Fruit fly (Drosophila melanogaster) whole organism, embryonic: ENCODE data around the gene Atg18b.

Experiments used
- ATbp ChIP-seq: fragments of 200-800 bp; sonication (Bioruptor generic); optimal IDR thresholded peaks from 2 replicates; lab custom pipeline; 2017; ENCODE audit warnings: missing biosample characterization, mild to moderate bottlenecking, missing genetic modification characterization, missing genetic modification reagents
- B-H2 ChIP-seq: fragments of 200-800 bp; sonication (Bioruptor generic); optimal IDR thresholded peaks from 2 replicates; lab custom pipeline; 2018; ENCODE audit warnings: missing biosample characterization, mild to moderate bottlenecking, missing genetic modification characterization
- Bdp1 ChIP-seq: fragments of 200-800 bp; sonication (Bioruptor generic); optimal IDR thresholded peaks from 3 replicates; lab custom pipeline; 2016; ENCODE audit warnings: missing biosample characterization, missing genetic modification characterization
- Blimp-1 ChIP-seq: fragments of 200-800 bp; sonication (Bioruptor generic); optimal IDR thresholded peaks from 3 replicates; lab custom pipeline; 2018; ENCODE audit warnings: missing biosample characterization, missing genetic modification characterization, mild to moderate bottlenecking, moderate library complexity, missing genetic modification reagents
- CG10431 ChIP-seq: fragments of 200-800 bp; sonication (Bioruptor generic); optimal IDR thresholded peaks from 3 replicates; lab custom pipeline; 2018; ENCODE audit warnings: missing biosample characterization, mild to moderate bottlenecking, missing genetic modification characterization
- CG12071 ChIP-seq: fragments of 200-800 bp; sonication (Bioruptor generic); optimal IDR thresholded peaks from 3 replicates; lab custom pipeline; 2018; ENCODE audit warnings: missing biosample characterization, mild to moderate bottlenecking, missing genetic modification characterization
- CG13287 ChIP-seq: fragments of 200-800 bp; sonication (Bioruptor generic); IDR thresholded peaks from 2 replicates; pipeline ENCODE4 v1.3.6; 2022; ENCODE audit warnings: missing biosample characterization, missing genetic modification characterization; ENCODE audit not compliant: partially characterized antibody
- CG15696 ChIP-seq: fragments of 200-800 bp; sonication (Bioruptor generic); optimal IDR thresholded peaks from 2 replicates; lab custom pipeline; 2019; ENCODE audit warnings: missing biosample characterization, mild to moderate bottlenecking, missing genetic modification characterization, moderate library complexity
- CG16863 ChIP-seq: fragments of 200-800 bp; sonication (Bioruptor generic); optimal IDR thresholded peaks from 3 replicates; lab custom pipeline; 2016; ENCODE audit warnings: missing biosample characterization, missing genetic modification characterization
- CG18599 ChIP-seq: fragments of 200-800 bp; sonication (Bioruptor generic); optimal IDR thresholded peaks from 3 replicates; lab custom pipeline; 2017; ENCODE audit warnings: missing biosample characterization, missing genetic modification characterization, mild to moderate bottlenecking, moderate library complexity, missing genetic modification reagents
- CG31365 ChIP-seq: fragments of 200-800 bp; sonication (Bioruptor generic); optimal IDR thresholded peaks from 2 replicates; lab custom pipeline; 2018; ENCODE audit warnings: missing biosample characterization, mild to moderate bottlenecking, missing genetic modification characterization
- CG3163 ChIP-seq: fragments of 200-800 bp; sonication (Bioruptor generic); optimal IDR thresholded peaks from 3 replicates; lab custom pipeline; 2016; ENCODE audit warnings: missing biosample characterization, missing genetic modification characterization
- CG4282 ChIP-seq: fragments of 200-800 bp; sonication (Bioruptor generic); optimal IDR thresholded peaks from 2 replicates; lab custom pipeline; 2016; ENCODE audit warnings: missing biosample characterization, missing genetic modification characterization
- CG4404 ChIP-seq: fragments of 200-800 bp; sonication (Bioruptor generic); IDR thresholded peaks from 2 replicates; pipeline ENCODE4 v1.3.6; 2022; ENCODE audit warnings: missing biosample characterization, missing genetic modification characterization
- CG6272 ChIP-seq: fragments of 200-800 bp; sonication (Bioruptor generic); IDR thresholded peaks from 2 replicates; pipeline ENCODE4 v1.3.6; 2022; ENCODE audit warnings: missing biosample characterization, missing genetic modification characterization
- CG7271 ChIP-seq: fragments of 200-800 bp; sonication (Bioruptor generic); optimal IDR thresholded peaks from 2 replicates; lab custom pipeline; 2018; ENCODE audit warnings: missing biosample characterization, mild to moderate bottlenecking, missing genetic modification characterization, moderate library complexity
- CTCF ChIP-seq: fragments of 200-800 bp; sonication (Bioruptor generic); optimal IDR thresholded peaks from 2 replicates; lab custom pipeline; 2017; ENCODE audit warnings: missing biosample characterization, mild to moderate bottlenecking, missing genetic modification characterization, moderate library complexity
- D ChIP-seq, 2 experiments: fragments of 200-800 bp in 1 of 2; fragments of >200 bp in 1 of 2; sonication (Bioruptor generic) in 1 of 2; optimal IDR thresholded peaks; 2 replicates in 1 of 2; 3 replicates in 1 of 2; lab custom pipeline; 2017; ENCODE audit warnings: mild to moderate bottlenecking in 1 of 2, missing biosample characterization in 1 of 2, missing genetic modification characterization in 1 of 2, missing genetic modification reagents in 1 of 2
- D19A ChIP-seq: fragments of 200-800 bp; optimal IDR thresholded peaks from 3 replicates; lab custom pipeline; 2019; ENCODE audit warnings: missing biosample characterization, mild to moderate bottlenecking, missing genetic modification characterization, moderate library complexity
- HmgZ ChIP-seq: fragments of 200-800 bp; sonication (Bioruptor generic); optimal IDR thresholded peaks from 2 replicates; lab custom pipeline; 2018; ENCODE audit warnings: missing biosample characterization, mild to moderate bottlenecking, missing genetic modification characterization
- Hmx ChIP-seq: fragments of 200-800 bp; sonication (Bioruptor generic); optimal IDR thresholded peaks from 2 replicates; lab custom pipeline; 2016; ENCODE audit warnings: missing biosample characterization, missing genetic modification characterization
- Hr3 ChIP-seq: fragments of 200-800 bp; sonication (Bioruptor generic); optimal IDR thresholded peaks from 3 replicates; lab custom pipeline; 2016; ENCODE audit warnings: missing biosample characterization, missing genetic modification characterization
- Hr78 ChIP-seq, 2 experiments: fragments of 200-800 bp in 1 of 2; fragments of >200 bp in 1 of 2; sonication (Bioruptor generic) in 1 of 2; optimal IDR thresholded peaks; 2 replicates each; lab custom pipeline; 2017 to 2019; ENCODE audit warnings: missing biosample characterization in 2 of 2, missing genetic modification characterization in 2 of 2, mild to moderate bottlenecking in 1 of 2, moderate library complexity in 1 of 2
- Mad ChIP-seq: fragments of 200-800 bp; sonication (Bioruptor generic); optimal IDR thresholded peaks from 2 replicates; lab custom pipeline; 2016; ENCODE audit warnings: missing biosample characterization, missing genetic modification characterization
- Nf-YB ChIP-seq: fragments of 200-800 bp; sonication (Bioruptor generic); optimal IDR thresholded peaks from 3 replicates; lab custom pipeline; 2019; ENCODE audit warnings: missing biosample characterization, mild to moderate bottlenecking, missing genetic modification characterization, moderate library complexity
- Oaz ChIP-seq: fragments of 200-800 bp; sonication (Bioruptor generic); IDR thresholded peaks from 2 replicates; pipeline ENCODE4 v1.3.6; 2022; ENCODE audit warnings: missing biosample characterization, missing genetic modification characterization
- Opbp ChIP-seq: fragments of 200-800 bp; sonication (Bioruptor generic); IDR thresholded peaks from 3 replicates; pipeline ENCODE4 v1.3.6; 2022; ENCODE audit warnings: missing biosample characterization, missing genetic modification characterization; ENCODE audit not compliant: partially characterized antibody
- Poxn ChIP-seq: fragments of 200-800 bp; sonication (Bioruptor generic); IDR thresholded peaks from 2 replicates; pipeline ENCODE4 v1.3.6; 2022; ENCODE audit warnings: missing biosample characterization, missing genetic modification characterization
- Vsx1 ChIP-seq: fragments of 200-800 bp; sonication (Bioruptor generic); optimal IDR thresholded peaks from 2 replicates; lab custom pipeline; 2017; ENCODE audit warnings: missing biosample characterization, mild to moderate bottlenecking, missing genetic modification characterization, missing genetic modification reagents
- abd-A ChIP-seq: fragments of 200-800 bp; sonication (Bioruptor generic); optimal IDR thresholded peaks from 3 replicates; lab custom pipeline; 2019; ENCODE audit warnings: missing biosample characterization, mild to moderate bottlenecking, missing genetic modification characterization, moderate library complexity
- bbx ChIP-seq: fragments of 200-800 bp; sonication (Bioruptor generic); IDR thresholded peaks from 2 replicates; pipeline ENCODE4 v1.3.6; 2022; ENCODE audit warnings: missing biosample characterization, missing genetic modification characterization; ENCODE audit not compliant: partially characterized antibody
- cato ChIP-seq: fragments of 200-800 bp; sonication (Bioruptor generic); optimal IDR thresholded peaks from 2 replicates; lab custom pipeline; 2016; ENCODE audit warnings: missing biosample characterization, missing genetic modification characterization, borderline replicate concordance
- chif ChIP-seq, 2 experiments: fragments of 200-800 bp; sonication (Bioruptor generic); optimal IDR thresholded peaks; 3 replicates each; lab custom pipeline; 2016; ENCODE audit warnings: missing biosample characterization in 2 of 2, missing genetic modification characterization in 2 of 2
- dan ChIP-seq: fragments of 200-800 bp; sonication (Bioruptor generic); IDR thresholded peaks from 2 replicates; pipeline ENCODE4 v1.3.6; 2022; ENCODE audit warnings: missing biosample characterization, missing genetic modification characterization
- emc ChIP-seq: fragments of 200-800 bp; sonication (Bioruptor generic); optimal IDR thresholded peaks from 2 replicates; lab custom pipeline; 2016; ENCODE audit warnings: missing biosample characterization, missing genetic modification characterization
- gt ChIP-seq: fragments of 200-800 bp; sonication (Bioruptor generic); IDR thresholded peaks from 2 replicates; pipeline ENCODE4 v1.3.6; 2022; ENCODE audit warnings: missing biosample characterization, missing genetic modification characterization
- hbn ChIP-seq: fragments of 200-800 bp; sonication (Bioruptor generic); IDR thresholded peaks from 2 replicates; pipeline ENCODE4 v1.3.6; 2022; ENCODE audit warnings: missing biosample characterization, missing genetic modification characterization; ENCODE audit not compliant: partially characterized antibody
- insv ChIP-seq, 2 experiments: fragments of 200-800 bp; sonication (Bioruptor generic); optimal IDR thresholded peaks; 3 replicates each; lab custom pipeline; 2016 to 2018; ENCODE audit warnings: missing biosample characterization in 2 of 2, missing genetic modification characterization in 2 of 2
- kay ChIP-seq: fragments of 200-800 bp; sonication (Bioruptor generic); optimal IDR thresholded peaks from 2 replicates; lab custom pipeline; 2016; ENCODE audit warnings: missing biosample characterization, missing genetic modification characterization
- klu ChIP-seq: fragments of 200-800 bp; sonication (Bioruptor generic); IDR thresholded peaks from 2 replicates; pipeline ENCODE4 v1.3.6; 2022; ENCODE audit warnings: missing biosample characterization, missing genetic modification characterization
- onecut ChIP-seq: fragments of 200-800 bp; sonication (Bioruptor generic); IDR thresholded peaks from 2 replicates; pipeline ENCODE4 v1.3.6; 2022; ENCODE audit warnings: missing biosample characterization, missing genetic modification characterization
- otp ChIP-seq: fragments of 200-800 bp; sonication (Bioruptor generic); IDR thresholded peaks from 3 replicates; pipeline ENCODE4, ENCODE4 v1.3.6; 2022; ENCODE audit warnings: missing biosample characterization, missing genetic modification characterization
- pros ChIP-seq: fragments of 200-800 bp; sonication (Bioruptor generic); optimal IDR thresholded peaks from 3 replicates; lab custom pipeline; 2019; ENCODE audit warnings: missing biosample characterization, mild to moderate bottlenecking, missing genetic modification characterization, moderate library complexity
- row ChIP-seq: fragments of 200-800 bp; sonication (Bioruptor generic); IDR thresholded peaks from 3 replicates; pipeline ENCODE4 v1.3.6; 2022; ENCODE audit warnings: missing biosample characterization, missing genetic modification characterization
- sima ChIP-seq: fragments of 200-800 bp; sonication (Bioruptor generic); optimal IDR thresholded peaks from 2 replicates; lab custom pipeline; 2016; ENCODE audit warnings: missing biosample characterization, missing genetic modification characterization
- slou ChIP-seq: fragments of 200-800 bp; sonication (Bioruptor generic); optimal IDR thresholded peaks from 3 replicates; lab custom pipeline; 2016; ENCODE audit warnings: missing biosample characterization, missing genetic modification characterization
- tap ChIP-seq: fragments of 200-800 bp; optimal IDR thresholded peaks from 3 replicates; lab custom pipeline; 2019; ENCODE audit warnings: missing biosample characterization, mild to moderate bottlenecking, missing genetic modification characterization, moderate library complexity
- trem ChIP-seq: fragments of 200-800 bp; optimal IDR thresholded peaks from 3 replicates; lab custom pipeline; 2019; ENCODE audit warnings: missing biosample characterization, mild to moderate bottlenecking, missing genetic modification characterization, moderate library complexity
- twi ChIP-seq: fragments of 200-800 bp; optimal IDR thresholded peaks from 2 replicates; lab custom pipeline; 2019; ENCODE audit warnings: missing biosample characterization, mild to moderate bottlenecking, missing genetic modification characterization, moderate library complexity
- zf30C ChIP-seq: fragments of 200-800 bp; sonication (Bioruptor generic); optimal IDR thresholded peaks from 3 replicates; lab custom pipeline; 2018; ENCODE audit warnings: missing biosample characterization, mild to moderate bottlenecking, missing genetic modification characterization

The Atg18b gene

DNA sequence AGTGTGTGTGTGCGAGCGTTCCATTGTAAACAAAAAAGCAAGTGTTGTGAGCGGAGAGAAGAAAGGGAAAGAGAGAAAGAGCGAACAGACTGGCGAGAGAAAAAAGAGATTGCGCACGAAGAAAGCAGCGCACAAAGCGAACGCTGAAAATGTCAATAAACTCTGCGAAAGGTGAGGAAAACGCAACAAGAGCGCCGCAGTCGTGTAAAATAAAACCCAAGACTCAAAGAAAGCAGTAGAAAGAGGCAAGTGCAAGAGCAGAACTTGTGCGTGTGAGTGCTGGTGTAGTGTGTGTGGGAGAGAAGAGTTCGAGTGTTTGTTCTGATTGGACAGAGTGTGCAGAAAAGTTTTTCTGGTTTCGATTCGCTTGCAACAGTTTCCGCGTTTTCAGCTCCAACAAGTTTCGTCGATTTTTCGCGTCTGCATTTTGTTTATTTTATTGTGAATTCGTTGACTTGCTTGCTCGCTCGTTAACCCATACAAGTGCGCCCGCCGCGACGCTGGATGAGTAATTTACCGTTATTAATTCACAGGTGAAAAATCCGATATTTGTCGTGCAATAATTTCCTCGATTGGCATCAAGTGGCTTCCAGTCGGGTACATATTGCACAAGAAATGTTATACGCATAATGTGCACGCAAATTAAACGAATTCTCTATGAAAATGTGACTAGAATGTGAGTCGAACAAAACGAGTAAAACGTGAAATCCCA, 17.5 kb upstream of the Atg18b start (continued):
- TF ChIP-seq trem (tag; lab: Kevin White, UChicago) (peak; percentile 13), Blimp-1 (GFP tag; lab: Kevin White, UChicago) (no peak), zf30C (GFP tag; lab: Kevin White, UChicago) (peak; percentile 18), klu (GFP tag; lab: Robert Waterston, UW) (no peak), Hr78 (GFP tag; optimal IDR thresholded peaks at IDR 0.05; lab: Kevin White, UChicago) (no peak), Nf-YB (GFP tag; lab: Kevin White, UChicago) (peak; percentile 85), chif (GFP tag; optimal IDR thresholded peaks at IDR 0.05; lab: Kevin White, UChicago) (no peak), CG31365 (tag; lab: Kevin White, UChicago) (peak; percentile 94), dan (no peak), CTCF (GFP tag; lab: Kevin White, UChicago) (peak; percentile 88), Oaz (no peak), CG10431 (no peak), onecut (GFP tag; lab: Robert Waterston, UW) (peak; percentile 29; the same call in 1 of the 2 replicates), D19A (no peak), twi (no peak), Poxn (GFP tag; lab: Robert Waterston, UW) (no peak), otp (GFP tag; lab: Robert Waterston, UW) (no peak), tap (no peak), CG7271 (no peak), Hmx (GFP tag; lab: Kevin White, UChicago) (no peak), hbn (GFP tag; lab: Robert Waterston, UW) (no peak), kay (no peak), emc (GFP tag; lab: Kevin White, UChicago) (no peak), cato (GFP tag; lab: Kevin White, UChicago) (no peak), CG6272 (GFP tag; lab: Robert Waterston, UW) (no peak), abd-A (tag; lab: Kevin White, UChicago) (no peak), Opbp (GFP tag; lab: Robert Waterston, UW) (no peak), CG18599 (no peak), CG3163 (peak; percentile 91), ATbp (GFP tag; lab: Kevin White, UChicago) (no peak), sima (GFP tag; lab: Kevin White, UChicago) (no peak), Vsx1 (GFP tag; lab: Kevin White, UChicago) (no peak), B-H2 (GFP tag; lab: Kevin White, UChicago) (no peak), CG4404 (GFP tag; lab: Robert Waterston, UW) (no peak), insv (GFP tag; optimal IDR thresholded peaks at IDR 0.05; lab: Kevin White, UChicago) (peak; percentile 8 to 93), CG15696 (tag; lab: Kevin White, UChicago) (no peak), Bdp1 (no peak), slou (no peak), gt (no peak), D (optimal IDR thresholded peaks at IDR 0.05; lab: Kevin White, UChicago) (peak; percentile 64), D (GFP tag; optimal IDR thresholded peaks at IDR 0.05; lab: Kevin White, UChicago) (no peak), Mad (no peak), CG16863 (GFP tag; lab: Kevin White, UChicago) (no peak), pros (GFP tag; lab: Kevin White, UChicago) (peak; percentile 92), CG13287 (no peak), row (GFP tag; lab: Robert Waterston, UW) (no peak), CG12071 (no peak), bbx (no peak), Hr3 (no peak), HmgZ (tag; lab: Kevin White, UChicago) (no peak), CG4282 (GFP tag; lab: Kevin White, UChicago) (no peak)
